Fruit fly (Drosophila melanogaster): ENCODE results near the gene CG31683.

dm6 chr2L:20413826-20414225 is 35.9 kb downstream of the CG31683 start:
- TF ChIP-seq Hr96 (GFP tag; optimal IDR thresholded peaks at IDR 0.05), result no peak
- no peak for TF ChIP-seq pad (GFP tag; optimal IDR thresholded peaks at IDR 0.05)
- TF ChIP-seq CG14711 (tag; optimal IDR thresholded peaks at IDR 0.05), result no peak
- TF ChIP-seq CG7045 (GFP tag; optimal IDR thresholded peaks at IDR 0.05), result no peak
- no peak for TF ChIP-seq Crg-1 (GFP tag; optimal IDR thresholded peaks at IDR 0.05)
- no peak for TF ChIP-seq Clk (GFP tag; optimal IDR thresholded peaks at IDR 0.05)
- TF ChIP-seq toe (GFP tag; optimal IDR thresholded peaks at IDR 0.05), result no peak
- no peak for TF ChIP-seq CG12768 (GFP tag; optimal IDR thresholded peaks at IDR 0.05)
- TF ChIP-seq Mnt (GFP tag; optimal IDR thresholded peaks at IDR 0.05), result no peak
- no peak for TF ChIP-seq cic (GFP tag; optimal IDR thresholded peaks at IDR 0.05)
- no peak for TF ChIP-seq CG33017 (tag; optimal IDR thresholded peaks at IDR 0.05)
- no peak for TF ChIP-seq tj (GFP tag; optimal IDR thresholded peaks at IDR 0.05)

Data from whole organism, adult.